Worm (Caenorhabditis elegans) whole organism, young adult: ENCODE data around the gene sgo-1.

ENCODE experiments used
- B0019.2 ChIP-seq: fragments of 200-800 bp; sonication (Bioruptor generic); conservative IDR thresholded peaks from 2 replicates; pipeline ENCODE4 v1.3.6; 2022; ENCODE audit warnings: missing genetic modification reagents, missing genetic modification characterization, missing compliant biosample characterization
- B0035.1 ChIP-seq: sonication (generic microtip); optimal IDR thresholded peaks from 2 replicates; lab custom pipeline; 2016; ENCODE audit warnings: missing genetic modification characterization, mild to moderate bottlenecking, missing compliant biosample characterization, missing genotype, missing genetic modification reagents
- F23B12.7 ChIP-seq: sonication (generic microtip); optimal IDR thresholded peaks from 2 replicates; lab custom pipeline; 2017; ENCODE audit warnings: missing genetic modification characterization, mild to moderate bottlenecking, missing compliant biosample characterization, antibody characterized with exemption, moderate library complexity; ENCODE audit not compliant: insufficient read depth
- F33H1.4 ChIP-seq: fragments of 200-800 bp; sonication (Bioruptor generic); IDR thresholded peaks from 2 replicates; pipeline ENCODE4 v1.3.6; 2022; ENCODE audit warnings: missing genetic modification reagents, missing genetic modification characterization, missing compliant biosample characterization
- F52B5.7 ChIP-seq: sonication (generic microtip); optimal IDR thresholded peaks from 2 replicates; lab custom pipeline; 2016; ENCODE audit warnings: mild to moderate bottlenecking, missing genetic modification characterization, missing compliant biosample characterization
- T07F8.4 ChIP-seq: sonication (generic microtip); optimal IDR thresholded peaks from 2 replicates; lab custom pipeline; 2016; ENCODE audit warnings: mild to moderate bottlenecking, missing genetic modification characterization, moderate library complexity, missing compliant biosample characterization
- Y67H2A.10 ChIP-seq: fragments of 200-800 bp; sonication (Bioruptor generic); conservative IDR thresholded peaks from 2 replicates; pipeline ENCODE4 v1.3.6; 2022; ENCODE audit warnings: missing genetic modification reagents, missing genetic modification characterization, missing compliant biosample characterization
- Y79H2A.3 ChIP-seq: fragments of 200-800 bp; sonication (Bioruptor generic); conservative IDR thresholded peaks from 2 replicates; pipeline ENCODE4 v1.3.6; 2022; ENCODE audit warnings: missing genetic modification reagents, missing genetic modification characterization, missing compliant biosample characterization
- ama-1 ChIP-seq, 3 experiments: fragments of 150-350 bp in 1 of 3; sonication (generic microtip) in 2 of 3; optimal IDR thresholded peaks; 2 replicates each; lab custom pipeline; 2014 to 2018; ENCODE audit warnings: missing biosample characterization in 2 of 3, missing genetic modification characterization in 2 of 3, missing genetic modification reagents in 2 of 3
- aptf-2 ChIP-seq: fragments of 200-800 bp; sonication (Bioruptor generic); conservative IDR thresholded peaks from 2 replicates; pipeline ENCODE4 v1.3.6; 2022; ENCODE audit warnings: missing genetic modification reagents, missing genetic modification characterization, missing compliant biosample characterization
- athp-1 ChIP-seq: sonication (generic microtip); optimal IDR thresholded peaks from 2 replicates; lab custom pipeline; 2017; ENCODE audit warnings: mild to moderate bottlenecking, missing genetic modification characterization, missing compliant biosample characterization
- attf-5 ChIP-seq: fragments of 200-800 bp; sonication (Bioruptor generic); optimal IDR thresholded peaks from 2 replicates; lab custom pipeline; 2018; ENCODE audit warnings: mild to moderate bottlenecking, missing genetic modification characterization, missing compliant biosample characterization
- bed-2 ChIP-seq: fragments of 200-800 bp; sonication (Bioruptor generic); IDR thresholded peaks from 2 replicates; pipeline ENCODE4 v1.3.6; 2022; ENCODE audit warnings: missing genetic modification reagents, missing genetic modification characterization, missing compliant biosample characterization
- cebp-1 ChIP-seq, 2 experiments: fragments of 200-800 bp in 1 of 2; sonication (Bioruptor generic) in 1 of 2; sonication (generic microtip) in 1 of 2; IDR thresholded peaks in 1 of 2; optimal IDR thresholded peaks in 1 of 2; 2 replicates each; pipeline versions ENCODE4 v1.3.6 to Lab custom; 2017 to 2022; ENCODE audit warnings: missing compliant biosample characterization in 2 of 2, missing genetic modification characterization in 2 of 2, mild to moderate bottlenecking in 1 of 2, missing genetic modification reagents in 1 of 2, moderate library complexity in 1 of 2
- ceh-100 ChIP-seq: fragments of 200-800 bp; sonication (Bioruptor generic); IDR thresholded peaks from 2 replicates; pipeline ENCODE4 v1.3.6; 2022; ENCODE audit warnings: missing genetic modification reagents, missing genetic modification characterization, missing compliant biosample characterization
- dpl-1 ChIP-seq: fragments of 150-350 bp; optimal IDR thresholded peaks from 2 replicates; lab custom pipeline; 2014; ENCODE audit warnings: missing biosample characterization, missing genetic modification reagents, missing genetic modification characterization
- efl-1 ChIP-seq: fragments of 150-350 bp; optimal IDR thresholded peaks from 2 replicates; lab custom pipeline; 2014; ENCODE audit warnings: missing biosample characterization, missing genetic modification reagents, missing genetic modification characterization
- egl-18 ChIP-seq: fragments of 200-800 bp; sonication (Bioruptor generic); IDR thresholded peaks from 2 replicates; pipeline ENCODE4 v1.3.6; 2022; ENCODE audit warnings: missing genetic modification reagents, missing genetic modification characterization, missing compliant biosample characterization
- egrh-3 ChIP-seq: fragments of 200-800 bp; sonication (Bioruptor generic); IDR thresholded peaks from 2 replicates; pipeline ENCODE4 v1.3.6; 2022; ENCODE audit warnings: missing genetic modification reagents, missing genetic modification characterization, missing compliant biosample characterization
- him-1 ChIP-seq: sonication (generic microtip); optimal IDR thresholded peaks from 2 replicates; lab custom pipeline; 2016; ENCODE audit warnings: missing genotype, missing genetic modification reagents, missing genetic modification characterization, missing compliant biosample characterization
- hmg-1.2 ChIP-seq: fragments of 200-800 bp; sonication (Bioruptor generic); IDR thresholded peaks from 2 replicates; pipeline ENCODE4 v1.3.6; 2022; ENCODE audit warnings: missing genetic modification reagents, missing genetic modification characterization, missing compliant biosample characterization
- hrde-1 ChIP-seq: sonication (generic microtip); optimal IDR thresholded peaks from 2 replicates; lab custom pipeline; 2016; ENCODE audit warnings: missing genetic modification characterization, mild to moderate bottlenecking, missing compliant biosample characterization, moderate library complexity, missing genotype, missing genetic modification reagents, borderline replicate concordance
- lag-1 ChIP-seq: fragments of 200-800 bp; sonication (Bioruptor generic); IDR thresholded peaks from 2 replicates; pipeline ENCODE4 v1.3.6; 2022; ENCODE audit warnings: missing genetic modification reagents, missing genetic modification characterization, missing compliant biosample characterization
- let-526 ChIP-seq: fragments of 200-800 bp; sonication (Bioruptor generic); IDR thresholded peaks from 2 replicates; pipeline ENCODE4 v1.3.6; 2022; ENCODE audit warnings: missing genetic modification reagents, missing genetic modification characterization, missing compliant biosample characterization
- lin-26 ChIP-seq: fragments of 200-800 bp; sonication (Bioruptor generic); IDR thresholded peaks from 2 replicates; pipeline ENCODE4 v1.3.6; 2022; ENCODE audit warnings: missing genetic modification reagents, missing genetic modification characterization, missing compliant biosample characterization
- lin-40 ChIP-seq: sonication (generic microtip); optimal IDR thresholded peaks from 2 replicates; lab custom pipeline; 2016; ENCODE audit warnings: missing genetic modification characterization, mild to moderate bottlenecking, missing compliant biosample characterization, missing genotype, missing genetic modification reagents
- lir-1 ChIP-seq: fragments of 200-800 bp; sonication (Bioruptor generic); conservative IDR thresholded peaks from 2 replicates; pipeline ENCODE4 v1.3.6; 2022; ENCODE audit warnings: missing genetic modification reagents, missing genetic modification characterization, missing compliant biosample characterization
- lsl-1 ChIP-seq: fragments of 200-800 bp; sonication (Bioruptor generic); optimal IDR thresholded peaks from 2 replicates; lab custom pipeline; 2018; ENCODE audit warnings: mild to moderate bottlenecking, missing genetic modification characterization, moderate library complexity, missing compliant biosample characterization
- madf-6 ChIP-seq: fragments of 200-800 bp; sonication (Bioruptor generic); IDR thresholded peaks from 2 replicates; pipeline ENCODE4 v1.3.6; 2022; ENCODE audit warnings: missing genetic modification reagents, missing genetic modification characterization, missing compliant biosample characterization
- madf-8 ChIP-seq: fragments of 200-800 bp; sonication (Bioruptor generic); conservative IDR thresholded peaks from 2 replicates; pipeline ENCODE4 v1.3.6; 2022; ENCODE audit warnings: missing genetic modification reagents, missing genetic modification characterization, missing compliant biosample characterization
- mcd-1 ChIP-seq: fragments of 200-800 bp; sonication (Bioruptor generic); IDR thresholded peaks from 2 replicates; pipeline ENCODE4 v1.3.6; 2022; ENCODE audit warnings: missing genetic modification reagents, missing genetic modification characterization, missing compliant biosample characterization
- nhr-120 ChIP-seq: fragments of 200-800 bp; sonication (Bioruptor generic); IDR thresholded peaks from 2 replicates; pipeline ENCODE4 v1.3.6; 2022; ENCODE audit warnings: missing genetic modification characterization, missing compliant biosample characterization
- nhr-90 ChIP-seq: sonication (generic microtip); optimal IDR thresholded peaks from 2 replicates; lab custom pipeline; 2016; ENCODE audit warnings: missing genotype, mild to moderate bottlenecking, missing genetic modification characterization, missing compliant biosample characterization
- pbrm-1 ChIP-seq: fragments of 200-800 bp; sonication (Bioruptor generic); IDR thresholded peaks from 2 replicates; pipeline ENCODE4 v1.3.6; 2022; ENCODE audit warnings: missing genetic modification reagents, missing genetic modification characterization, missing compliant biosample characterization
- pha-4 ChIP-seq: fragments of 150-350 bp; sonication (generic microtip); optimal IDR thresholded peaks from 2 replicates; lab custom pipeline; 2014; ENCODE audit warnings: missing biosample characterization, missing genetic modification reagents, missing genetic modification characterization
- rec-8 ChIP-seq, 2 experiments: sonication (generic microtip); optimal IDR thresholded peaks; 2 replicates each; lab custom pipeline; 2016; ENCODE audit warnings: mild to moderate bottlenecking in 2 of 2, missing genetic modification characterization in 2 of 2, missing genetic modification reagents in 2 of 2, missing genotype in 2 of 2, missing biosample characterization in 1 of 2, missing compliant biosample characterization in 1 of 2, moderate library complexity in 1 of 2
- repo-1 ChIP-seq: sonication (generic microtip); optimal IDR thresholded peaks from 2 replicates; lab custom pipeline; 2017; ENCODE audit warnings: mild to moderate bottlenecking, missing genetic modification characterization, missing compliant biosample characterization
- somi-1 ChIP-seq: fragments of 200-800 bp; sonication (Bioruptor generic); optimal IDR thresholded peaks from 2 replicates; lab custom pipeline; 2018; ENCODE audit warnings: mild to moderate bottlenecking, missing genetic modification characterization, missing compliant biosample characterization
- unc-62 ChIP-seq: fragments of 150-350 bp; optimal IDR thresholded peaks from 2 replicates; lab custom pipeline; 2014; ENCODE audit warnings: missing biosample characterization, missing genetic modification reagents, missing genetic modification characterization
- xnd-1 ChIP-seq: sonication (generic microtip); optimal IDR thresholded peaks from 2 replicates; lab custom pipeline; 2016; ENCODE audit warnings: missing genotype, missing genetic modification reagents, missing genetic modification characterization, missing compliant biosample characterization
- zfh-2 ChIP-seq: fragments of 200-800 bp; sonication (Bioruptor generic); conservative IDR thresholded peaks from 2 replicates; pipeline ENCODE4 v1.3.6; 2022; ENCODE audit warnings: missing genetic modification reagents, missing genetic modification characterization, missing compliant biosample characterization
- zim-3 ChIP-seq: sonication (generic microtip); optimal IDR thresholded peaks from 2 replicates; lab custom pipeline; 2017; ENCODE audit warnings: mild to moderate bottlenecking, missing genetic modification characterization, moderate library complexity, missing compliant biosample characterization
- ztf-18 ChIP-seq: sonication (generic microtip); optimal IDR thresholded peaks from 2 replicates; lab custom pipeline; 2016; ENCODE audit warnings: missing genotype, mild to moderate bottlenecking, missing genetic modification characterization, missing compliant biosample characterization
- ztf-28 ChIP-seq: fragments of 200-800 bp; sonication (Bioruptor generic); IDR thresholded peaks from 2 replicates; pipeline ENCODE4 v1.3.6; 2022; ENCODE audit warnings: missing genetic modification reagents, missing genetic modification characterization, missing compliant biosample characterization

sgo-1 gene

ce11 chrIV:7778865-7779264 lies 17.4 kb downstream of the sgo-1 start, which contains the start of gene rpap-3:
rpap-3 (minus strand) TSS chrIV:7778965.
- TF ChIP-seq lin-40 (tag; lab: Kevin White, UChicago): no peak
- TF ChIP-seq cebp-1 (GFP tag; IDR thresholded peaks at IDR 0.05; lab: Robert Waterston, UW): no peak
- peak; percentile 8 for TF ChIP-seq cebp-1 (tag; optimal IDR thresholded peaks at IDR 0.05; lab: Kevin White, UChicago)
- peak; percentile 30; the same call in 1 of the 2 replicates for TF ChIP-seq madf-6 (GFP tag; lab: Robert Waterston, UW)
- TF ChIP-seq hrde-1 (tag; lab: Kevin White, UChicago): peak; percentile 8
- no peak for TF ChIP-seq pbrm-1 (GFP tag; lab: Robert Waterston, UW)
- TF ChIP-seq ceh-100 (GFP tag; lab: Robert Waterston, UW): no peak
- no peak for TF ChIP-seq lin-26 (GFP tag; lab: Robert Waterston, UW)
- TF ChIP-seq him-1 (tag; lab: Kevin White, UChicago): no peak
- TF ChIP-seq ztf-28 (GFP tag; lab: Robert Waterston, UW): no peak
- no peak for TF ChIP-seq F52B5.7 (tag; lab: Kevin White, UChicago)
- no peak for TF ChIP-seq rec-8 (tag; optimal IDR thresholded peaks at IDR 0.05; lab: Kevin White, UChicago)
- no peak for TF ChIP-seq ama-1 (optimal IDR thresholded peaks at IDR 0.05; lab: Kevin White, UChicago)
- no peak for TF ChIP-seq ama-1 (GFP tag; optimal IDR thresholded peaks at IDR 0.05; lab: Kevin White, UChicago)
- TF ChIP-seq madf-8: no peak

ce11 chrIV:7775725-7776124 lies 20.6 kb downstream of the sgo-1 start, which contains the start of gene swd-2.1:
swd-2.1 (plus strand) TSS chrIV:7776025.
- TF ChIP-seq bed-2 (GFP tag; lab: Robert Waterston, UW) (no peak), lir-1 (GFP tag; lab: Robert Waterston, UW) (no peak), Y67H2A.10 (GFP tag; lab: Robert Waterston, UW) (no peak), T07F8.4 (tag; lab: Kevin White, UChicago) (no peak), athp-1 (tag; lab: Kevin White, UChicago) (no peak), cebp-1 (GFP tag; IDR thresholded peaks at IDR 0.05; lab: Robert Waterston, UW) (no peak), cebp-1 (tag; optimal IDR thresholded peaks at IDR 0.05; lab: Kevin White, UChicago) (no peak), let-526 (GFP tag; lab: Robert Waterston, UW) (no peak), xnd-1 (tag; lab: Kevin White, UChicago) (no peak), Y79H2A.3 (GFP tag; lab: Robert Waterston, UW) (no peak), B0019.2 (GFP tag; lab: Robert Waterston, UW) (no peak), hrde-1 (tag; lab: Kevin White, UChicago) (no peak)

DNA sequence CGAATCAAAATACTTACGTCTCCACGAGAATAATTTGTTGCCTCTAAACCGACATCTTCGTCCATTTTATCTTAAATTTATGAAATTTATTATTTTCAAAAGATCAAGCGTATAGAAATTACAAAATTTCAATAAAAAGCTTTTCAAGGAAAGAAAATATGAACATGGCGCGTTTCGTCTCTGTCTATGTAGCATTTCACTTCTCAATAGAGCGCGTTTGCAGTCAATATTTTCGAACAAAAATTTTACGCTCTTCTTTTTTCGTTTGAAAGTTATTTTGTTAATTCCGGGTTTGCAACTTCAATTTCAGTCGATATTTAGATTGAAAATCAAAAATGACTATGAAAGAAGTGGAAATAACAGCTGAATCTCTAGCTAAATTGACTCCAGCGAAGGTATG lies 22.1 kb downstream of the sgo-1 start, which contains the start of the genes hcf-1 and swd-2.2:
Gene hcf-1, minus strand, starts transcription at position 70 of the 400 bp plus-strand sequence.
Gene swd-2.2, plus strand, starts transcription at position 206 of the 400 bp plus-strand sequence.
- TF ChIP-seq efl-1 (GFP tag; lab: Kevin White, UChicago) (peak; percentile 56), zim-3 (no peak), F33H1.4 (GFP tag; lab: Robert Waterston, UW) (no peak), hmg-1.2 (GFP tag; lab: Robert Waterston, UW) (0 out of 2 replicates have a peak, but pooled peaks have one; percentile 5), repo-1 (no peak), aptf-2 (GFP tag; lab: Robert Waterston, UW) (no peak), dpl-1 (GFP tag; lab: Kevin White, UChicago) (peak; percentile 23), attf-5 (GFP tag; lab: Kevin White, UChicago) (peak; percentile 8), nhr-120 (GFP tag; lab: Robert Waterston, UW) (no peak), F23B12.7 (tag; lab: Kevin White, UChicago) (peak; percentile 33), zfh-2 (GFP tag; lab: Robert Waterston, UW) (no peak), B0035.1 (tag; lab: Kevin White, UChicago) (no peak), nhr-90 (tag; lab: Kevin White, UChicago) (no peak), ztf-18 (tag; lab: Kevin White, UChicago) (no peak), egl-18 (GFP tag; lab: Robert Waterston, UW) (no peak), somi-1 (no peak), egrh-3 (GFP tag; lab: Robert Waterston, UW) (no peak), him-1 (tag; lab: Kevin White, UChicago) (no peak), let-526 (GFP tag; lab: Robert Waterston, UW) (no peak), unc-62 (GFP tag; lab: Kevin White, UChicago) (no peak), pha-4 (tag; lab: Kevin White, UChicago) (no peak), lsl-1 (GFP tag; lab: Kevin White, UChicago) (peak; percentile 42), mcd-1 (GFP tag; lab: Robert Waterston, UW) (peak; percentile 80), lag-1 (GFP tag; lab: Robert Waterston, UW) (no peak)
